Worm (Caenorhabditis elegans) whole organism, L4 larva: ENCODE measurements around the gene ZK380.2.

Experiments
- D1046.2 ChIP-seq: fragments of 200-800 bp; sonication (Bioruptor generic); IDR thresholded peaks from 2 replicates; pipeline ENCODE4 v1.3.6; 2022; ENCODE audit warnings: missing genetic modification characterization, missing compliant biosample characterization
- F10B5.3 ChIP-seq: sonication (generic microtip); optimal IDR thresholded peaks from 2 replicates; lab custom pipeline; 2016; ENCODE audit warnings: mild to moderate bottlenecking, missing genetic modification characterization, missing compliant biosample characterization
- F44E2.7 ChIP-seq: fragments of 200-800 bp; sonication (Bioruptor generic); IDR thresholded peaks from 2 replicates; pipeline ENCODE4 v2.1.2; 2022; ENCODE audit warnings: missing genetic modification characterization, missing compliant biosample characterization
- R02D3.7 ChIP-seq: fragments of 150-350 bp; sonication (generic microtip); optimal IDR thresholded peaks from 3 replicates; lab custom pipeline; 2014; ENCODE audit warnings: missing biosample characterization, missing genetic modification characterization
- T26A8.4 ChIP-seq: fragments of 200-800 bp; sonication (Bioruptor generic); IDR thresholded peaks from 2 replicates; pipeline ENCODE4 v1.3.6; 2022; ENCODE audit warnings: missing genetic modification characterization, missing compliant biosample characterization
- Y105C5A.15 ChIP-seq: fragments of 200-800 bp; sonication (Bioruptor generic); IDR thresholded peaks from 2 replicates; pipeline ENCODE4 v1.3.6; 2022; ENCODE audit warnings: missing genetic modification characterization, missing compliant biosample characterization
- Y5F2A.4 ChIP-seq: fragments of 200-800 bp; sonication (Bioruptor generic); optimal IDR thresholded peaks from 2 replicates; lab custom pipeline; 2018; ENCODE audit warnings: mild to moderate bottlenecking, missing genetic modification characterization, missing compliant biosample characterization
- Y75B8A.6 ChIP-seq: fragments of 200-800 bp; sonication (Bioruptor generic); IDR thresholded peaks from 2 replicates; pipeline ENCODE4 v1.3.6; 2022; ENCODE audit warnings: missing genetic modification reagents, missing genetic modification characterization, missing compliant biosample characterization
- ZK546.5 ChIP-seq, 2 experiments: sonication (generic microtip); optimal IDR thresholded peaks; 2 replicates each; lab custom pipeline; 2017; ENCODE audit warnings: missing biosample characterization in 2 of 2, missing genetic modification characterization in 2 of 2
- aha-1 ChIP-seq: fragments of 150-350 bp; peaks from one replicate; lab custom pipeline; 2014; ENCODE audit warnings: missing biosample characterization, missing genetic modification characterization
- aly-2 ChIP-seq: sonication (generic microtip); optimal IDR thresholded peaks from 2 replicates; lab custom pipeline; 2018; ENCODE audit warnings: missing biosample characterization, missing genetic modification characterization
- attf-4 ChIP-seq: sonication (generic microtip); optimal IDR thresholded peaks from 3 replicates; lab custom pipeline; 2017; ENCODE audit warnings: missing biosample characterization, missing genetic modification characterization
- ceh-28 ChIP-seq: fragments of 150-350 bp; optimal IDR thresholded peaks from 2 replicates; lab custom pipeline; 2014; ENCODE audit warnings: missing biosample characterization, missing genetic modification reagents, missing genetic modification characterization
- ceh-32 ChIP-seq: sonication (generic microtip); optimal IDR thresholded peaks from 2 replicates; lab custom pipeline; 2016; ENCODE audit warnings: mild to moderate bottlenecking, missing genetic modification characterization, missing compliant biosample characterization; ENCODE audit not compliant: poor library complexity
- ces-1 ChIP-seq: fragments of 150-350 bp; sonication (generic microtip); optimal IDR thresholded peaks from 4 replicates; lab custom pipeline; 2014; ENCODE audit warnings: missing biosample characterization, missing genetic modification reagents, missing genetic modification characterization
- cey-2 ChIP-seq: sonication (generic microtip); optimal IDR thresholded peaks from 3 replicates; lab custom pipeline; 2017; ENCODE audit warnings: missing genetic modification characterization, mild to moderate bottlenecking, missing compliant biosample characterization, antibody characterized with exemption, borderline replicate concordance; ENCODE audit not compliant: insufficient read depth
- ctbp-1 ChIP-seq: fragments of 200-800 bp; sonication (Bioruptor generic); IDR thresholded peaks from 2 replicates; pipeline ENCODE4 v1.3.6; 2022; ENCODE audit warnings: missing genetic modification reagents, missing genetic modification characterization, missing compliant biosample characterization
- daf-12 ChIP-seq: fragments of 150-350 bp; optimal IDR thresholded peaks from 2 replicates; lab custom pipeline; 2014; ENCODE audit warnings: missing biosample characterization, missing genetic modification reagents, missing genetic modification characterization
- dmd-8 ChIP-seq: fragments of 200-800 bp; sonication (Bioruptor generic); IDR thresholded peaks from 2 replicates; pipeline ENCODE4 v1.3.6; 2022; ENCODE audit warnings: missing genetic modification characterization, missing compliant biosample characterization
- dmd-9 ChIP-seq: fragments of 200-800 bp; sonication (Bioruptor generic); IDR thresholded peaks from 2 replicates; pipeline ENCODE4 v1.3.6; 2022; ENCODE audit warnings: missing genetic modification reagents, missing genetic modification characterization, missing compliant biosample characterization
- dve-1 ChIP-seq: sonication (generic microtip); optimal IDR thresholded peaks from 2 replicates; lab custom pipeline; 2017; ENCODE audit warnings: antibody characterized with exemption, mild to moderate bottlenecking, missing genetic modification characterization, missing compliant biosample characterization; ENCODE audit not compliant: insufficient read depth
- fos-1 ChIP-seq: fragments of 150-350 bp; optimal IDR thresholded peaks from 2 replicates; lab custom pipeline; 2014; ENCODE audit warnings: missing biosample characterization, missing genetic modification characterization
- gei-8 ChIP-seq: fragments of 200-800 bp; sonication (Bioruptor generic); optimal IDR thresholded peaks from 2 replicates; lab custom pipeline; 2018; ENCODE audit warnings: mild to moderate bottlenecking, missing genetic modification characterization, missing compliant biosample characterization
- hlh-11 ChIP-seq: fragments of 200-800 bp; sonication (Bioruptor generic); optimal IDR thresholded peaks from 2 replicates; lab custom pipeline; 2018; ENCODE audit warnings: mild to moderate bottlenecking, missing genetic modification characterization, missing compliant biosample characterization
- lim-7 ChIP-seq: fragments of 200-800 bp; sonication (Bioruptor generic); IDR thresholded peaks from 2 replicates; pipeline ENCODE4 v1.3.6; 2022; ENCODE audit warnings: missing genetic modification characterization, missing compliant biosample characterization
- lin-13 ChIP-seq: fragments of 150-350 bp; optimal IDR thresholded peaks from 2 replicates; lab custom pipeline; 2014; ENCODE audit warnings: missing biosample characterization, missing genetic modification reagents, missing genetic modification characterization
- lin-29 ChIP-seq: fragments of 200-800 bp; sonication (Bioruptor generic); IDR thresholded peaks from 2 replicates; pipeline ENCODE4 v1.3.6; 2022; ENCODE audit warnings: missing genetic modification reagents, missing genetic modification characterization, missing compliant biosample characterization
- lin-38 ChIP-seq: fragments of 200-800 bp; sonication (Bioruptor generic); IDR thresholded peaks from 2 replicates; pipeline ENCODE4 v1.3.6; 2022; ENCODE audit warnings: missing genetic modification reagents, missing genetic modification characterization, missing compliant biosample characterization
- lir-3 ChIP-seq: sonication (generic microtip); optimal IDR thresholded peaks from 2 replicates; lab custom pipeline; 2016; ENCODE audit warnings: mild to moderate bottlenecking, missing genetic modification characterization, missing compliant biosample characterization
- lsy-2 ChIP-seq, 2 experiments: fragments of 150-350 bp in 1 of 2; sonication (generic microtip) in 1 of 2; optimal IDR thresholded peaks; 2 replicates each; lab custom pipeline; 2014 to 2017; ENCODE audit warnings: missing biosample characterization in 2 of 2, missing genetic modification characterization in 2 of 2
- madf-5 ChIP-seq, 2 experiments: fragments of 200-800 bp; sonication (Bioruptor generic); IDR thresholded peaks; 2 replicates each; pipeline ENCODE4 v1.3.6; 2022; ENCODE audit warnings: missing compliant biosample characterization in 2 of 2, missing genetic modification characterization in 2 of 2
- madf-9 ChIP-seq: fragments of 200-800 bp; sonication (Bioruptor generic); conservative IDR thresholded peaks from 2 replicates; pipeline ENCODE4 v1.3.6; 2022; ENCODE audit warnings: missing genetic modification reagents, missing genetic modification characterization, missing compliant biosample characterization
- mes-2 ChIP-seq: sonication (generic microtip); optimal IDR thresholded peaks from 2 replicates; lab custom pipeline; 2016; ENCODE audit warnings: missing genotype, mild to moderate bottlenecking, missing genetic modification characterization, missing compliant biosample characterization; ENCODE audit not compliant: poor library complexity, severe bottlenecking
- nhr-10 ChIP-seq: fragments of 150-350 bp; optimal IDR thresholded peaks from 2 replicates; lab custom pipeline; 2014; ENCODE audit warnings: missing biosample characterization, missing genetic modification characterization
- nhr-102 ChIP-seq: sonication (generic microtip); optimal IDR thresholded peaks from 2 replicates; lab custom pipeline; 2016; ENCODE audit warnings: mild to moderate bottlenecking, missing genetic modification characterization, moderate library complexity, missing compliant biosample characterization
- nhr-111 ChIP-seq: fragments of 200-800 bp; sonication (Bioruptor generic); optimal IDR thresholded peaks from 2 replicates; lab custom pipeline; 2018; ENCODE audit warnings: mild to moderate bottlenecking, missing genetic modification characterization, missing compliant biosample characterization
- nhr-25 ChIP-seq: sonication (generic microtip); optimal IDR thresholded peaks from 2 replicates; lab custom pipeline; 2017; ENCODE audit warnings: missing genetic modification characterization, mild to moderate bottlenecking, missing compliant biosample characterization, antibody characterized with exemption, moderate library complexity, borderline replicate concordance; ENCODE audit not compliant: insufficient read depth
- nhr-6 ChIP-seq: fragments of 150-350 bp; optimal IDR thresholded peaks from 2 replicates; lab custom pipeline; 2014; ENCODE audit warnings: missing biosample characterization, missing genetic modification characterization
- pha-4 ChIP-seq, 2 experiments: fragments of 150-350 bp in 1 of 2; fragments of 200-800 bp in 1 of 2; sonication (Bioruptor generic) in 1 of 2; IDR thresholded peaks in 1 of 2; optimal IDR thresholded peaks in 1 of 2; 2 replicates each; pipeline versions ENCODE4 v1.3.6 to Lab custom; 2014 to 2022; ENCODE audit warnings: missing genetic modification characterization in 2 of 2, missing genetic modification reagents in 2 of 2, missing biosample characterization in 1 of 2, missing compliant biosample characterization in 1 of 2
- rbr-2 ChIP-seq: sonication (generic microtip); optimal IDR thresholded peaks from 2 replicates; lab custom pipeline; 2016; ENCODE audit warnings: missing genotype, missing genetic modification characterization, missing compliant biosample characterization
- set-16 ChIP-seq: fragments of 200-800 bp; sonication (Bioruptor generic); IDR thresholded peaks from 2 replicates; pipeline ENCODE4 v1.3.6; 2022; ENCODE audit warnings: missing genetic modification reagents, missing genetic modification characterization, missing compliant biosample characterization
- skn-1 ChIP-seq: fragments of 150-350 bp; optimal IDR thresholded peaks from 2 replicates; lab custom pipeline; 2014; ENCODE audit warnings: missing biosample characterization, missing genetic modification characterization
- snpc-1.2 ChIP-seq: fragments of 200-800 bp; sonication (Bioruptor generic); IDR thresholded peaks from 2 replicates; pipeline ENCODE4 v1.3.6; 2022; ENCODE audit warnings: missing genetic modification reagents, missing genetic modification characterization, missing compliant biosample characterization
- snpc-4 ChIP-seq: fragments of 150-350 bp; optimal IDR thresholded peaks from 2 replicates; lab custom pipeline; 2014; ENCODE audit warnings: missing biosample characterization, missing genetic modification characterization
- tag-97 ChIP-seq: fragments of 200-800 bp; sonication (Bioruptor generic); IDR thresholded peaks from 2 replicates; pipeline ENCODE4 v1.3.6; 2022; ENCODE audit warnings: missing genetic modification characterization, missing compliant biosample characterization
- tra-1 ChIP-seq: fragments of 200-800 bp; sonication (Bioruptor generic); IDR thresholded peaks from 2 replicates; pipeline ENCODE4 v1.3.6; 2022; ENCODE audit warnings: missing genetic modification reagents, missing genetic modification characterization, missing compliant biosample characterization
- unc-130 ChIP-seq: sonication (generic microtip); optimal IDR thresholded peaks from 2 replicates; lab custom pipeline; 2016; ENCODE audit warnings: missing genetic modification reagents, missing genetic modification characterization, missing compliant biosample characterization
- vab-7 ChIP-seq: fragments of 200-800 bp; sonication (Bioruptor generic); IDR thresholded peaks from 2 replicates; pipeline ENCODE4 v1.3.6; 2022; ENCODE audit warnings: missing genetic modification reagents, missing genetic modification characterization, missing compliant biosample characterization
- zfp-2 ChIP-seq: sonication (generic microtip); optimal IDR thresholded peaks from 2 replicates; lab custom pipeline; 2016; ENCODE audit warnings: mild to moderate bottlenecking, missing genetic modification characterization, missing compliant biosample characterization
- ztf-7 ChIP-seq: fragments of 150-350 bp; optimal IDR thresholded peaks from 2 replicates; lab custom pipeline; 2014; ENCODE audit warnings: missing biosample characterization, missing genetic modification characterization

Gene ZK380.2

ce11 chrX:1627013-1627412 is 4.3 kb upstream of the ZK380.2 start (continued):
- peak; percentile 95 for TF ChIP-seq ceh-28 (tag; lab: Kevin White, UChicago)
- peak; percentile 53 for TF ChIP-seq nhr-25
- peak; percentile 86 for TF ChIP-seq gei-8
- peak; percentile 99 for TF ChIP-seq T26A8.4
- no peak for TF ChIP-seq cey-2 (tag; lab: Kevin White, UChicago)
- peak; percentile 86 for TF ChIP-seq zfp-2
- peak; percentile 92 to 95 for TF ChIP-seq lsy-2 (tag; optimal IDR thresholded peaks at IDR 0.05; lab: Kevin White, UChicago)
- TF ChIP-seq vab-7 (GFP tag; lab: Robert Waterston, UW) = peak; percentile 96
- TF ChIP-seq skn-1 (tag; lab: Kevin White, UChicago) = no peak
- peak; percentile 98 for TF ChIP-seq aha-1 (tag; lab: Kevin White, UChicago)
- peak; percentile 99 for TF ChIP-seq nhr-102 (tag; lab: Kevin White, UChicago)
- TF ChIP-seq dmd-9 = peak; percentile 79
- TF ChIP-seq attf-4 (tag; lab: Kevin White, UChicago) = peak; percentile 28
- peak; percentile 22 to 66 for TF ChIP-seq ZK546.5 (tag; optimal IDR thresholded peaks at IDR 0.05; lab: Kevin White, UChicago)
- peak; percentile 94 for TF ChIP-seq fos-1
- peak; percentile 97 for TF ChIP-seq nhr-10 (tag; lab: Kevin White, UChicago)
- TF ChIP-seq unc-130 = no peak
- TF ChIP-seq snpc-1.2 = no peak; the same call in 1 of the 2 replicates
- peak; percentile 94 for TF ChIP-seq Y5F2A.4 (GFP tag; lab: Kevin White, UChicago)
- peak; percentile 97 for TF ChIP-seq lin-13
- TF ChIP-seq R02D3.7 (tag; lab: Kevin White, UChicago) = no peak
- peak; percentile 91 for TF ChIP-seq Y75B8A.6 (GFP tag; lab: Robert Waterston, UW)
- no peak for TF ChIP-seq set-16 (GFP tag; lab: Robert Waterston, UW)
- TF ChIP-seq daf-12 (tag; lab: Kevin White, UChicago) = no peak
- TF ChIP-seq snpc-4 (tag; lab: Kevin White, UChicago) = peak; percentile 36
- TF ChIP-seq madf-9 (GFP tag; lab: Robert Waterston, UW) = peak; percentile 97
- TF ChIP-seq lin-38 = peak; percentile 85
- peak; percentile 84; the same call in 1 of the 2 replicates for TF ChIP-seq D1046.2 (GFP tag; lab: Robert Waterston, UW)
- peak; percentile 98 for TF ChIP-seq mes-2 (tag; lab: Kevin White, UChicago)
- TF ChIP-seq lir-3 = peak; percentile 91
- TF ChIP-seq rbr-2 (tag; lab: Kevin White, UChicago) = peak; percentile 98
- TF ChIP-seq lim-7 (GFP tag; lab: Robert Waterston, UW) = peak; percentile 75
- TF ChIP-seq F44E2.7 = 0 out of 2 replicates have a peak, but pooled peaks have one; percentile 32
- peak; percentile 95 for TF ChIP-seq hlh-11
- TF ChIP-seq ces-1 (GFP tag; lab: Kevin White, UChicago) = peak; percentile 94
- peak; percentile 95 for TF ChIP-seq F10B5.3 (tag; lab: Kevin White, UChicago)
- TF ChIP-seq ctbp-1 (GFP tag; lab: Robert Waterston, UW) = peak; percentile 96
- TF ChIP-seq tra-1 (GFP tag; lab: Robert Waterston, UW) = peak; percentile 97
- TF ChIP-seq nhr-6 (tag; lab: Kevin White, UChicago) = peak; percentile 93
- no peak for TF ChIP-seq aly-2 (tag; lab: Kevin White, UChicago)
- peak; percentile 75; the same call in 1 of the 2 replicates for TF ChIP-seq tag-97
- peak; percentile 93 for TF ChIP-seq lin-29 (GFP tag; lab: Robert Waterston, UW)
- 0 out of 2 replicates have a peak, but pooled peaks have one; percentile 64 for TF ChIP-seq Y105C5A.15 (GFP tag; lab: Robert Waterston, UW)
- peak; percentile 76 to 89 for TF ChIP-seq madf-5 (GFP tag; IDR thresholded peaks at IDR 0.05; lab: Robert Waterston, UW)
- peak; percentile 86 for TF ChIP-seq ceh-32 (tag; lab: Kevin White, UChicago)
- TF ChIP-seq nhr-111 (GFP tag; lab: Kevin White, UChicago) = no peak
- TF ChIP-seq dmd-8 = no peak
- peak; percentile 94 for TF ChIP-seq pha-4 (GFP tag; IDR thresholded peaks at IDR 0.05; lab: Robert Waterston, UW)
- TF ChIP-seq pha-4 (tag; optimal IDR thresholded peaks at IDR 0.05; lab: Kevin White, UChicago) = peak; percentile 85
- peak; percentile 99 for TF ChIP-seq dve-1 (tag; lab: Kevin White, UChicago)
- TF ChIP-seq ztf-7 (tag; lab: Kevin White, UChicago) = peak; percentile 89
